Fruit fly (Drosophila melanogaster) whole organism, embryonic: Measurements from ENCODE around the gene Prat2.

Experiments
- CG1024 ChIP-seq: fragments of 200-800 bp; sonication (Bioruptor generic); IDR thresholded peaks from 2 replicates; pipeline ENCODE4 v1.3.6; 2022; ENCODE audit warnings: missing biosample characterization, missing genetic modification characterization
- CG10366 ChIP-seq: fragments of 200-800 bp; sonication (Bioruptor generic); IDR thresholded peaks from 2 replicates; pipeline ENCODE4 v1.3.6; 2022; ENCODE audit warnings: missing biosample characterization, missing genetic modification characterization
- CG10959 ChIP-seq: fragments of 200-800 bp; sonication (Bioruptor generic); IDR thresholded peaks from 2 replicates; pipeline ENCODE4 v1.3.6; 2022; ENCODE audit warnings: missing biosample characterization, missing genetic modification characterization
- CG12071 ChIP-seq: fragments of 200-800 bp; sonication (Bioruptor generic); optimal IDR thresholded peaks from 3 replicates; lab custom pipeline; 2018; ENCODE audit warnings: missing biosample characterization, mild to moderate bottlenecking, missing genetic modification characterization
- CG12219 ChIP-seq: fragments of 200-800 bp; sonication (Bioruptor generic); optimal IDR thresholded peaks from 3 replicates; lab custom pipeline; 2018; ENCODE audit warnings: missing biosample characterization, mild to moderate bottlenecking, missing genetic modification characterization
- CG12236 ChIP-seq: fragments of 200-800 bp; sonication (Bioruptor generic); optimal IDR thresholded peaks from 2 replicates; lab custom pipeline; 2016; ENCODE audit warnings: missing biosample characterization, missing genetic modification characterization
- CG14014 ChIP-seq: fragments of 200-800 bp; sonication (Bioruptor generic); IDR thresholded peaks from 2 replicates; pipeline ENCODE4 v1.3.6; 2022; ENCODE audit warnings: missing biosample characterization, missing genetic modification characterization
- CG1529 ChIP-seq: fragments of 200-800 bp; sonication (Bioruptor generic); optimal IDR thresholded peaks from 3 replicates; lab custom pipeline; 2018; ENCODE audit warnings: missing biosample characterization, missing genetic modification characterization
- CG18262 ChIP-seq: fragments of 200-800 bp; optimal IDR thresholded peaks from 3 replicates; lab custom pipeline; 2019; ENCODE audit warnings: missing biosample characterization, mild to moderate bottlenecking, missing genetic modification characterization, moderate library complexity
- CG2875 ChIP-seq: fragments of 200-800 bp; sonication (Bioruptor generic); optimal IDR thresholded peaks from 2 replicates; lab custom pipeline; 2017; ENCODE audit warnings: missing biosample characterization, mild to moderate bottlenecking, missing genetic modification characterization, missing genetic modification reagents
- CG2889 ChIP-seq: fragments of 200-800 bp; sonication (Bioruptor generic); IDR thresholded peaks from 3 replicates; pipeline ENCODE4 v1.3.6; 2022; ENCODE audit warnings: missing biosample characterization, missing genetic modification characterization
- CG30431 ChIP-seq: fragments of 200-800 bp; sonication (Bioruptor generic); optimal IDR thresholded peaks from 2 replicates; lab custom pipeline; 2017; ENCODE audit warnings: missing biosample characterization, missing genetic modification characterization
- CG34224 ChIP-seq: fragments of 200-800 bp; sonication (Bioruptor generic); IDR thresholded peaks from 3 replicates; pipeline ENCODE4 v1.3.6; 2022; ENCODE audit warnings: missing biosample characterization, missing genetic modification characterization; ENCODE audit not compliant: partially characterized antibody
- CG4424 ChIP-seq: fragments of 200-800 bp; sonication (Bioruptor generic); optimal IDR thresholded peaks from 3 replicates; lab custom pipeline; 2016; ENCODE audit warnings: missing biosample characterization, missing genetic modification characterization
- CG4707 ChIP-seq: fragments of 200-800 bp; sonication (Bioruptor generic); optimal IDR thresholded peaks from 2 replicates; lab custom pipeline; 2018; ENCODE audit warnings: missing biosample characterization, mild to moderate bottlenecking, missing genetic modification characterization, moderate library complexity
- CG6272 ChIP-seq: fragments of 200-800 bp; sonication (Bioruptor generic); IDR thresholded peaks from 2 replicates; pipeline ENCODE4 v1.3.6; 2022; ENCODE audit warnings: missing biosample characterization, missing genetic modification characterization
- CG6791 ChIP-seq: fragments of 200-800 bp; sonication (Bioruptor generic); IDR thresholded peaks from 3 replicates; pipeline ENCODE4 v1.3.6; 2022; ENCODE audit warnings: missing biosample characterization, missing genetic modification characterization; ENCODE audit not compliant: partially characterized antibody
- CG9437 ChIP-seq: fragments of 200-800 bp; sonication (Bioruptor generic); optimal IDR thresholded peaks from 2 replicates; lab custom pipeline; 2018; ENCODE audit warnings: missing biosample characterization, mild to moderate bottlenecking, missing genetic modification characterization
- E2f1 ChIP-seq: fragments of 200-800 bp; sonication (Bioruptor generic); IDR thresholded peaks from 2 replicates; pipeline ENCODE4 v1.3.6; 2022; ENCODE audit warnings: missing biosample characterization, missing genetic modification characterization
- HmgD ChIP-seq: fragments of 200-800 bp; sonication (Bioruptor generic); optimal IDR thresholded peaks from 3 replicates; lab custom pipeline; 2016; ENCODE audit warnings: missing biosample characterization, missing genetic modification characterization
- HmgZ ChIP-seq: fragments of 200-800 bp; sonication (Bioruptor generic); optimal IDR thresholded peaks from 2 replicates; lab custom pipeline; 2018; ENCODE audit warnings: missing biosample characterization, mild to moderate bottlenecking, missing genetic modification characterization
- Mrtf ChIP-seq: fragments of 200-800 bp; sonication (Bioruptor generic); IDR thresholded peaks from 3 replicates; pipeline ENCODE4 v1.3.6; 2022; ENCODE audit warnings: missing biosample characterization, missing genetic modification characterization
- NC2β ChIP-seq: fragments of 200-800 bp; sonication (Bioruptor generic); optimal IDR thresholded peaks from 2 replicates; lab custom pipeline; 2016; ENCODE audit warnings: missing biosample characterization, missing genetic modification characterization
- Nf-YB ChIP-seq: fragments of 200-800 bp; sonication (Bioruptor generic); optimal IDR thresholded peaks from 3 replicates; lab custom pipeline; 2019; ENCODE audit warnings: missing biosample characterization, mild to moderate bottlenecking, missing genetic modification characterization, moderate library complexity
- Opbp ChIP-seq: fragments of 200-800 bp; sonication (Bioruptor generic); IDR thresholded peaks from 3 replicates; pipeline ENCODE4 v1.3.6; 2022; ENCODE audit warnings: missing biosample characterization, missing genetic modification characterization; ENCODE audit not compliant: partially characterized antibody
- Xbp1 ChIP-seq: fragments of 200-800 bp; sonication (Bioruptor generic); optimal IDR thresholded peaks from 3 replicates; lab custom pipeline; 2016; ENCODE audit warnings: missing biosample characterization, mild to moderate bottlenecking, missing genetic modification characterization
- Xrp1 ChIP-seq: fragments of 200-800 bp; sonication (Bioruptor generic); IDR thresholded peaks from 2 replicates; pipeline ENCODE4 v1.3.6; 2022; ENCODE audit warnings: missing biosample characterization, missing genetic modification characterization
- aop ChIP-seq: fragments of 200-800 bp; sonication (Bioruptor generic); IDR thresholded peaks from 2 replicates; pipeline ENCODE4 v1.3.6; 2022; ENCODE audit warnings: missing biosample characterization, missing genetic modification characterization
- az2 ChIP-seq: fragments of 200-800 bp; sonication (Bioruptor generic); optimal IDR thresholded peaks from 3 replicates; lab custom pipeline; 2016; ENCODE audit warnings: missing biosample characterization, missing genetic modification characterization
- dati ChIP-seq: fragments of 200-800 bp; sonication (Bioruptor generic); IDR thresholded peaks from 2 replicates; pipeline ENCODE4 v1.3.6; 2022; ENCODE audit warnings: missing biosample characterization, missing genetic modification characterization
- esg ChIP-seq: fragments of 200-800 bp; sonication (Bioruptor generic); conservative IDR thresholded peaks from 2 replicates; pipeline ENCODE4 v1.3.6; 2022; ENCODE audit warnings: missing biosample characterization, missing genetic modification characterization
- gce ChIP-seq: fragments of 200-800 bp; sonication (Bioruptor generic); IDR thresholded peaks from 3 replicates; pipeline ENCODE4 v1.3.6; 2022; ENCODE audit warnings: missing biosample characterization, missing genetic modification characterization
- gcm ChIP-seq: fragments of 200-800 bp; sonication (Bioruptor generic); optimal IDR thresholded peaks from 2 replicates; lab custom pipeline; 2019; ENCODE audit warnings: missing biosample characterization, mild to moderate bottlenecking, missing genetic modification characterization, moderate library complexity
- gsb ChIP-seq: fragments of 200-800 bp; sonication (Bioruptor generic); IDR thresholded peaks from 2 replicates; pipeline ENCODE4 v1.3.6; 2022; ENCODE audit warnings: missing biosample characterization, missing genetic modification characterization
- ind ChIP-seq: fragments of 200-800 bp; sonication (Bioruptor generic); optimal IDR thresholded peaks from 3 replicates; lab custom pipeline; 2016; ENCODE audit warnings: missing biosample characterization, missing genetic modification characterization
- inv ChIP-seq: fragments of 200-800 bp; sonication (Bioruptor generic); IDR thresholded peaks from 2 replicates; pipeline ENCODE4 v1.3.6; 2022; ENCODE audit warnings: missing biosample characterization, missing genetic modification characterization; ENCODE audit not compliant: partially characterized antibody
- kah ChIP-seq: fragments of 200-800 bp; sonication (Bioruptor generic); optimal IDR thresholded peaks from 2 replicates; lab custom pipeline; 2018; ENCODE audit warnings: missing biosample characterization, mild to moderate bottlenecking, missing genetic modification characterization
- otp ChIP-seq: fragments of 200-800 bp; sonication (Bioruptor generic); IDR thresholded peaks from 3 replicates; pipeline ENCODE4, ENCODE4 v1.3.6; 2022; ENCODE audit warnings: missing biosample characterization, missing genetic modification characterization
- rib ChIP-seq: fragments of 200-800 bp; sonication (Bioruptor generic); IDR thresholded peaks from 2 replicates; pipeline ENCODE4 v1.3.6; 2022; ENCODE audit warnings: missing biosample characterization, missing genetic modification characterization
- scrt ChIP-seq: fragments of 200-800 bp; sonication (Bioruptor generic); optimal IDR thresholded peaks from 2 replicates; lab custom pipeline; 2018; ENCODE audit warnings: missing biosample characterization, mild to moderate bottlenecking, missing genetic modification characterization, moderate library complexity
- sens ChIP-seq: fragments of 200-800 bp; sonication (Bioruptor generic); peaks from one replicate; lab custom pipeline; 2016; ENCODE audit warnings: missing biosample characterization, missing genetic modification characterization
- sqz ChIP-seq: fragments of 200-800 bp; sonication (Bioruptor generic); optimal IDR thresholded peaks from 3 replicates; lab custom pipeline; 2018; ENCODE audit warnings: missing biosample characterization, mild to moderate bottlenecking, missing genetic modification characterization
- stc ChIP-seq: fragments of 200-800 bp; sonication (Bioruptor generic); IDR thresholded peaks from 2 replicates; pipeline ENCODE4 v1.3.6; 2022; ENCODE audit warnings: missing biosample characterization, missing genetic modification characterization
- tna ChIP-seq: fragments of 200-800 bp; sonication (Bioruptor generic); IDR thresholded peaks from 2 replicates; pipeline ENCODE4 v1.3.6; 2022; ENCODE audit warnings: missing biosample characterization, missing genetic modification characterization; ENCODE audit not compliant: partially characterized antibody
- toy ChIP-seq: fragments of 200-800 bp; sonication (Bioruptor generic); IDR thresholded peaks from 2 replicates; pipeline ENCODE4 v1.3.6; 2022; ENCODE audit warnings: missing biosample characterization, missing genetic modification characterization
- trem ChIP-seq: fragments of 200-800 bp; optimal IDR thresholded peaks from 3 replicates; lab custom pipeline; 2019; ENCODE audit warnings: missing biosample characterization, mild to moderate bottlenecking, missing genetic modification characterization, moderate library complexity
- trh ChIP-seq: fragments of 200-800 bp; sonication (Bioruptor generic); optimal IDR thresholded peaks from 2 replicates; lab custom pipeline; 2016; ENCODE audit warnings: missing biosample characterization, missing genetic modification characterization
- wdn ChIP-seq: fragments of 200-800 bp; sonication (Bioruptor generic); IDR thresholded peaks from 2 replicates; pipeline ENCODE4 v1.3.6; 2022; ENCODE audit warnings: missing biosample characterization, missing genetic modification characterization
- zfh1 ChIP-seq: fragments of 200-800 bp; sonication (Bioruptor generic); IDR thresholded peaks from 3 replicates; pipeline ENCODE4 v1.3.6; 2022; ENCODE audit warnings: missing biosample characterization, missing genetic modification characterization

Gene Prat2

dm6 chr3L:6955254-6956229 lies 40.9 kb upstream of the Prat2 start, which contains the start of the genes CG10077 and CG9948 (continued):
- peak; percentile 92 for TF ChIP-seq trem (tag; lab: Kevin White, UChicago)
- peak; percentile 89 for TF ChIP-seq CG18262 (tag; lab: Kevin White, UChicago)
- TF ChIP-seq stc (GFP tag; lab: Robert Waterston, UW), result peak; percentile 91
- peak; percentile 71 for TF ChIP-seq Nf-YB (GFP tag; lab: Kevin White, UChicago)
- TF ChIP-seq CG10366 (GFP tag; lab: Robert Waterston, UW), result peak; percentile 89
- peak; percentile 62 for TF ChIP-seq rib (GFP tag; lab: Robert Waterston, UW)
- TF ChIP-seq sqz (GFP tag; lab: Kevin White, UChicago), result peak; percentile 83
- peak; percentile 71 for TF ChIP-seq dati
- peak; percentile 65 for TF ChIP-seq scrt (GFP tag; lab: Kevin White, UChicago)
- peak; percentile 81 for TF ChIP-seq kah (GFP tag; lab: Kevin White, UChicago)
- peak; percentile 80 for TF ChIP-seq CG2889 (GFP tag; lab: Robert Waterston, UW)
- peak; percentile 80 for TF ChIP-seq CG6791 (GFP tag; lab: Robert Waterston, UW)
- no peak for TF ChIP-seq HmgD (GFP tag; lab: Kevin White, UChicago)
- TF ChIP-seq aop, result 0 out of 2 replicates have a peak, but pooled peaks have one; percentile 17
- TF ChIP-seq Xbp1 (GFP tag; lab: Kevin White, UChicago), result peak; percentile 91
- peak; percentile 94 for TF ChIP-seq zfh1 (GFP tag; lab: Robert Waterston, UW)
- TF ChIP-seq Mrtf, result peak; percentile 88
- TF ChIP-seq ind (GFP tag; lab: Kevin White, UChicago), result peak; percentile 89
- TF ChIP-seq CG9437 (GFP tag; lab: Kevin White, UChicago), result peak; percentile 75
- TF ChIP-seq CG1024 (GFP tag; lab: Robert Waterston, UW), result peak; percentile 82
- peak; percentile 76 for TF ChIP-seq tna (GFP tag; lab: Robert Waterston, UW)
- TF ChIP-seq otp (GFP tag; lab: Robert Waterston, UW), result peak; percentile 83
- peak; percentile 88 for TF ChIP-seq E2f1 (GFP tag; lab: Robert Waterston, UW)
- TF ChIP-seq toy, result 0 out of 2 replicates have a peak, but pooled peaks have one; percentile 55
- peak; percentile 71 for TF ChIP-seq CG2875
- peak; percentile 71; the same call in 2 of the 3 replicates for TF ChIP-seq Opbp (GFP tag; lab: Robert Waterston, UW)
- peak; percentile 75 for TF ChIP-seq CG4707
- TF ChIP-seq esg (GFP tag; lab: Robert Waterston, UW), result peak; percentile 91
- peak; percentile 94 for TF ChIP-seq CG14014 (GFP tag; lab: Robert Waterston, UW)
- TF ChIP-seq trh, result peak; percentile 67
- TF ChIP-seq CG34224 (GFP tag; lab: Robert Waterston, UW), result peak; percentile 83; the same call in 2 of the 3 replicates
- TF ChIP-seq CG6272 (GFP tag; lab: Robert Waterston, UW), result peak; percentile 76
- TF ChIP-seq CG4424, result peak; percentile 89
- peak; percentile 33 for TF ChIP-seq CG12236 (GFP tag; lab: Kevin White, UChicago)
- TF ChIP-seq CG30431, result no peak
- peak; percentile 82; the same call in 2 of the 3 replicates for TF ChIP-seq gce (GFP tag; lab: Robert Waterston, UW)
- peak; percentile 83 for TF ChIP-seq CG10959 (GFP tag; lab: Robert Waterston, UW)
- peak; percentile 80 for TF ChIP-seq CG1529 (GFP tag; lab: Kevin White, UChicago)
- TF ChIP-seq sens (GFP tag; lab: Kevin White, UChicago), result peak; percentile 96
- TF ChIP-seq inv (GFP tag; lab: Robert Waterston, UW), result peak; percentile 63
- TF ChIP-seq gsb (GFP tag; lab: Robert Waterston, UW), result peak; percentile 86
- peak; percentile 87 for TF ChIP-seq CG12219
- TF ChIP-seq wdn, result peak; percentile 86
- TF ChIP-seq gcm (GFP tag; lab: Kevin White, UChicago), result peak; percentile 92
- peak; percentile 92 for TF ChIP-seq HmgZ (tag; lab: Kevin White, UChicago)
- TF ChIP-seq Xrp1, result peak; percentile 95
- TF ChIP-seq az2, result peak; percentile 90
- peak; percentile 79 for TF ChIP-seq CG12071 (GFP tag; lab: Kevin White, UChicago)
- TF ChIP-seq NC2β, result peak; percentile 40
